Worm (Caenorhabditis elegans) whole organism, L1 larva: ENCODE results near the gene dac-1.

Experiments used
- aly-2 ChIP-seq: fragments of 150-350 bp; optimal IDR thresholded peaks from 2 replicates; lab custom pipeline; 2014; ENCODE audit warnings: missing biosample characterization, missing genetic modification characterization
- ets-5 ChIP-seq: fragments of 200-800 bp; sonication (Bioruptor generic); IDR thresholded peaks from 2 replicates; pipeline ENCODE4 v1.3.6; 2022; ENCODE audit warnings: missing genetic modification characterization, missing compliant biosample characterization
- lin-35 ChIP-seq, 2 experiments: fragments of 150-350 bp; optimal IDR thresholded peaks; 2 replicates each; lab custom pipeline; 2014; ENCODE audit warnings: missing biosample characterization in 2 of 2, missing genetic modification characterization in 2 of 2, missing genetic modification reagents in 2 of 2
- nhr-20 ChIP-seq: sonication (generic microtip); optimal IDR thresholded peaks from 2 replicates; lab custom pipeline; 2016; ENCODE audit warnings: mild to moderate bottlenecking, missing genetic modification characterization, missing compliant biosample characterization
- nhr-47 ChIP-seq: sonication (generic microtip); optimal IDR thresholded peaks from 2 replicates; lab custom pipeline; 2016; ENCODE audit warnings: mild to moderate bottlenecking, missing genetic modification characterization, moderate library complexity, missing compliant biosample characterization
- sptf-1 ChIP-seq: fragments of 150-350 bp; optimal IDR thresholded peaks from 2 replicates; lab custom pipeline; 2014; ENCODE audit warnings: missing biosample characterization, missing genetic modification characterization

ce11 chrIII:839491-839890 lies 23.5 kb downstream of the dac-1 start, which contains the start of gene dos-3:
- TF ChIP-seq lin-35 (GFP tag; optimal IDR thresholded peaks at IDR 0.05; lab: Kevin White, UChicago) (no peak), nhr-47 (no peak), nhr-20 (tag; lab: Kevin White, UChicago) (no peak), ets-5 (GFP tag; lab: Robert Waterston, UW) (no peak), sptf-1 (tag; lab: Kevin White, UChicago) (no peak), aly-2 (tag; lab: Kevin White, UChicago) (no peak)
